Worm (Caenorhabditis elegans) whole organism, late embryonic: ENCODE results near the gene C06A6.4.

ENCODE experiments used
- ama-1 ChIP-seq: fragments of 150-350 bp; optimal IDR thresholded peaks from 2 replicates; lab custom pipeline; 2014
- ceh-31 ChIP-seq: sonication (generic microtip); optimal IDR thresholded peaks from 2 replicates; lab custom pipeline; 2016; ENCODE audit warnings: missing genetic modification characterization, missing compliant biosample characterization
- elt-4 ChIP-seq: sonication (generic microtip); optimal IDR thresholded peaks from 2 replicates; lab custom pipeline; 2016; ENCODE audit warnings: missing genetic modification characterization, missing compliant biosample characterization
- hlh-30 ChIP-seq: sonication (generic microtip); optimal IDR thresholded peaks from 2 replicates; lab custom pipeline; 2017; ENCODE audit warnings: antibody characterized with exemption, missing genetic modification characterization, missing compliant biosample characterization; ENCODE audit not compliant: insufficient read depth
- npax-4 ChIP-seq: sonication (generic microtip); optimal IDR thresholded peaks from 2 replicates; lab custom pipeline; 2016; ENCODE audit warnings: missing genetic modification characterization, missing compliant biosample characterization
- pag-3 ChIP-seq: sonication (generic microtip); optimal IDR thresholded peaks from 2 replicates; lab custom pipeline; 2016; ENCODE audit warnings: missing compliant biosample characterization, missing genetic modification characterization, borderline replicate concordance
- pha-4 ChIP-seq: fragments of 150-350 bp; optimal IDR thresholded peaks from 2 replicates; lab custom pipeline; 2018; ENCODE audit warnings: missing biosample characterization, missing genetic modification reagents, missing genetic modification characterization
- pqm-1 ChIP-seq: sonication (generic microtip); optimal IDR thresholded peaks from 2 replicates; lab custom pipeline; 2016; ENCODE audit warnings: missing genetic modification characterization, missing compliant biosample characterization
- sdc-2 ChIP-seq: sonication (generic microtip); optimal IDR thresholded peaks from 2 replicates; lab custom pipeline; 2016; ENCODE audit warnings: missing genotype, missing genetic modification characterization, missing compliant biosample characterization
- tbx-2 ChIP-seq: sonication (generic microtip); optimal IDR thresholded peaks from 2 replicates; lab custom pipeline; 2016; ENCODE audit warnings: missing genetic modification characterization, missing compliant biosample characterization
- unc-86 ChIP-seq: sonication (generic microtip); optimal IDR thresholded peaks from 2 replicates; lab custom pipeline; 2016; ENCODE audit warnings: missing genetic modification characterization, missing compliant biosample characterization
- ztf-16 ChIP-seq: sonication (generic microtip); optimal IDR thresholded peaks from 2 replicates; lab custom pipeline; 2017; ENCODE audit warnings: missing genetic modification characterization, missing compliant biosample characterization

- no peak for TF ChIP-seq pha-4 (tag; lab: Kevin White, UChicago)
- TF ChIP-seq tbx-2 (tag; lab: Kevin White, UChicago) = no peak
- no peak for TF ChIP-seq pqm-1
- TF ChIP-seq ceh-31 (tag; lab: Kevin White, UChicago) = no peak
- TF ChIP-seq hlh-30 (tag; lab: Kevin White, UChicago) = no peak
- TF ChIP-seq pag-3 = no peak
- TF ChIP-seq npax-4 (tag; lab: Kevin White, UChicago) = no peak
- no peak for TF ChIP-seq ama-1
- no peak for TF ChIP-seq elt-4
- TF ChIP-seq ztf-16 = no peak
- no peak for TF ChIP-seq sdc-2 (tag; lab: Kevin White, UChicago)
- no peak for TF ChIP-seq unc-86 (tag; lab: Kevin White, UChicago)
These were observed 4.4 kb downstream of the C06A6.4 start for ce11 chrIV:7824649-7825048.
